Fruit fly (Drosophila melanogaster) whole organism, embryonic: ENCODE data around the gene Polr1C.

Experiments
- Aef1 ChIP-seq: fragments of 200-800 bp; sonication (Bioruptor generic); IDR thresholded peaks from 3 replicates; pipeline ENCODE4 v1.3.6; 2022; ENCODE audit warnings: missing biosample characterization, missing genetic modification characterization
- B-H2 ChIP-seq: fragments of 200-800 bp; sonication (Bioruptor generic); optimal IDR thresholded peaks from 2 replicates; lab custom pipeline; 2018; ENCODE audit warnings: missing biosample characterization, mild to moderate bottlenecking, missing genetic modification characterization
- BEAF-32 ChIP-seq: fragments of 200-800 bp; sonication (Bioruptor generic); optimal IDR thresholded peaks from 3 replicates; lab custom pipeline; 2017; ENCODE audit warnings: missing biosample characterization, missing genetic modification characterization, mild to moderate bottlenecking, moderate library complexity, missing genetic modification reagents
- BtbVII ChIP-seq: fragments of 200-800 bp; sonication (Bioruptor generic); optimal IDR thresholded peaks from 3 replicates; lab custom pipeline; 2017; ENCODE audit warnings: missing biosample characterization, mild to moderate bottlenecking, missing genetic modification characterization
- CG10209 ChIP-seq: fragments of 200-800 bp; sonication (Bioruptor generic); optimal IDR thresholded peaks from 3 replicates; lab custom pipeline; 2017; ENCODE audit warnings: missing biosample characterization, mild to moderate bottlenecking, missing genetic modification characterization, missing genetic modification reagents
- CG10274 ChIP-seq: fragments of 200-800 bp; sonication (Bioruptor generic); optimal IDR thresholded peaks from 3 replicates; lab custom pipeline; 2017; ENCODE audit warnings: missing biosample characterization, mild to moderate bottlenecking, missing genetic modification characterization
- CG10654 ChIP-seq: fragments of 200-800 bp; sonication (Bioruptor generic); optimal IDR thresholded peaks from 2 replicates; lab custom pipeline; 2016; ENCODE audit warnings: missing biosample characterization, missing genetic modification characterization
- CG13123 ChIP-seq: fragments of 200-800 bp; sonication (Bioruptor generic); optimal IDR thresholded peaks from 2 replicates; lab custom pipeline; 2016; ENCODE audit warnings: missing biosample characterization, missing genetic modification characterization
- CG14050 ChIP-seq: fragments of 200-800 bp; sonication (Bioruptor generic); IDR thresholded peaks from 3 replicates; pipeline ENCODE4 v1.3.6; 2022; ENCODE audit warnings: missing biosample characterization, missing genetic modification characterization
- CG17802 ChIP-seq: fragments of 200-800 bp; sonication (Bioruptor generic); optimal IDR thresholded peaks from 2 replicates; lab custom pipeline; 2018; ENCODE audit warnings: missing biosample characterization, mild to moderate bottlenecking, missing genetic modification characterization, moderate library complexity
- CG1792 ChIP-seq: fragments of 200-800 bp; sonication (Bioruptor generic); optimal IDR thresholded peaks from 2 replicates; lab custom pipeline; 2016; ENCODE audit warnings: missing biosample characterization, missing genetic modification characterization
- CG1832 ChIP-seq: fragments of 200-800 bp; sonication (Bioruptor generic); optimal IDR thresholded peaks from 2 replicates; lab custom pipeline; 2017; ENCODE audit warnings: missing biosample characterization, mild to moderate bottlenecking, missing genetic modification characterization, inconsistent platforms
- CG30431 ChIP-seq: fragments of 200-800 bp; sonication (Bioruptor generic); optimal IDR thresholded peaks from 2 replicates; lab custom pipeline; 2017; ENCODE audit warnings: missing biosample characterization, missing genetic modification characterization
- CG4424 ChIP-seq: fragments of 200-800 bp; sonication (Bioruptor generic); optimal IDR thresholded peaks from 3 replicates; lab custom pipeline; 2016; ENCODE audit warnings: missing biosample characterization, missing genetic modification characterization
- CG5180 ChIP-seq: fragments of 200-800 bp; sonication (Bioruptor generic); optimal IDR thresholded peaks from 3 replicates; lab custom pipeline; 2017; ENCODE audit warnings: missing biosample characterization, missing genetic modification characterization, mild to moderate bottlenecking, moderate library complexity, missing genetic modification reagents
- CG5245 ChIP-seq: fragments of 200-800 bp; sonication (Bioruptor generic); optimal IDR thresholded peaks from 3 replicates; lab custom pipeline; 2016; ENCODE audit warnings: missing biosample characterization, missing genetic modification characterization
- CG7786 ChIP-seq: fragments of 200-800 bp; sonication (Bioruptor generic); optimal IDR thresholded peaks from 2 replicates; lab custom pipeline; 2016; ENCODE audit warnings: missing biosample characterization, missing genetic modification characterization
- CG8478 ChIP-seq: fragments of >200 bp; optimal IDR thresholded peaks from 2 replicates; lab custom pipeline; 2018
- CG8944 ChIP-seq: fragments of 200-800 bp; sonication (Bioruptor generic); optimal IDR thresholded peaks from 3 replicates; lab custom pipeline; 2016; ENCODE audit warnings: missing biosample characterization, missing genetic modification characterization
- CG9609 ChIP-seq: fragments of 200-800 bp; sonication (Bioruptor generic); optimal IDR thresholded peaks from 3 replicates; lab custom pipeline; 2016; ENCODE audit warnings: missing biosample characterization, missing genetic modification characterization
- CG9932 ChIP-seq: fragments of 200-800 bp; sonication (Bioruptor generic); IDR thresholded peaks from 2 replicates; pipeline ENCODE4 v1.3.6; 2022; ENCODE audit warnings: missing biosample characterization, missing genetic modification characterization
- Dek ChIP-seq: fragments of 200-800 bp; sonication (Bioruptor generic); optimal IDR thresholded peaks from 3 replicates; lab custom pipeline; 2019; ENCODE audit warnings: missing biosample characterization, mild to moderate bottlenecking, missing genetic modification characterization, moderate library complexity
- Elba2 ChIP-seq: fragments of 200-800 bp; sonication (Bioruptor generic); optimal IDR thresholded peaks from 3 replicates; lab custom pipeline; 2016; ENCODE audit warnings: missing biosample characterization, missing genetic modification characterization
- Fer3 ChIP-seq: fragments of 200-800 bp; sonication (Bioruptor generic); optimal IDR thresholded peaks from 2 replicates; lab custom pipeline; 2018; ENCODE audit warnings: missing biosample characterization, mild to moderate bottlenecking, missing genetic modification characterization, moderate library complexity
- Oli ChIP-seq: fragments of 200-800 bp; sonication (Bioruptor generic); optimal IDR thresholded peaks from 2 replicates; lab custom pipeline; 2018; ENCODE audit warnings: missing biosample characterization, mild to moderate bottlenecking, missing genetic modification characterization, moderate library complexity
- Xbp1 ChIP-seq: fragments of 200-800 bp; sonication (Bioruptor generic); optimal IDR thresholded peaks from 3 replicates; lab custom pipeline; 2016; ENCODE audit warnings: missing biosample characterization, mild to moderate bottlenecking, missing genetic modification characterization
- Xrp1 ChIP-seq: fragments of 200-800 bp; sonication (Bioruptor generic); IDR thresholded peaks from 2 replicates; pipeline ENCODE4 v1.3.6; 2022; ENCODE audit warnings: missing biosample characterization, missing genetic modification characterization
- ara ChIP-seq: fragments of 200-800 bp; sonication (Bioruptor generic); IDR thresholded peaks from 2 replicates; pipeline ENCODE4 v1.3.6; 2022; ENCODE audit warnings: missing biosample characterization, missing genetic modification characterization
- ato ChIP-seq: fragments of 200-800 bp; sonication (Bioruptor generic); IDR thresholded peaks from 2 replicates; pipeline ENCODE4 v1.3.6; 2022; ENCODE audit warnings: missing biosample characterization, missing genetic modification characterization; ENCODE audit not compliant: partially characterized antibody
- bcd ChIP-seq: fragments of 200-800 bp; sonication (Bioruptor generic); optimal IDR thresholded peaks from 2 replicates; lab custom pipeline; 2017; ENCODE audit warnings: missing biosample characterization, mild to moderate bottlenecking, missing genetic modification characterization
- btn ChIP-seq: fragments of 200-800 bp; sonication (Bioruptor generic); optimal IDR thresholded peaks from 2 replicates; lab custom pipeline; 2016; ENCODE audit warnings: missing biosample characterization, missing genetic modification characterization
- caup ChIP-seq: fragments of 200-800 bp; sonication (Bioruptor generic); optimal IDR thresholded peaks from 3 replicates; lab custom pipeline; 2017; ENCODE audit warnings: missing biosample characterization, mild to moderate bottlenecking, missing genetic modification characterization, moderate library complexity; ENCODE audit not compliant: severe bottlenecking
- cg ChIP-seq: fragments of 200-800 bp; sonication (Bioruptor generic); optimal IDR thresholded peaks from 3 replicates; lab custom pipeline; 2019; ENCODE audit warnings: missing biosample characterization, mild to moderate bottlenecking, missing genetic modification characterization, moderate library complexity
- crol ChIP-seq: fragments of 200-800 bp; sonication (Bioruptor generic); IDR thresholded peaks from 2 replicates; pipeline ENCODE4 v1.3.6; 2022; ENCODE audit warnings: missing biosample characterization, missing genetic modification characterization
- disco-r ChIP-seq: fragments of 200-800 bp; sonication (Bioruptor generic); optimal IDR thresholded peaks from 2 replicates; lab custom pipeline; 2016; ENCODE audit warnings: missing biosample characterization, missing genetic modification characterization
- eve ChIP-seq, 2 experiments: fragments of >200 bp; optimal IDR thresholded peaks; 2 replicates each; lab custom pipeline; 2017; ENCODE audit warnings: missing biosample characterization in 2 of 2, missing genetic modification characterization in 2 of 2
- fru ChIP-seq: fragments of >200 bp; optimal IDR thresholded peaks from 2 replicates; lab custom pipeline; 2017
- gcm2 ChIP-seq: fragments of 200-800 bp; sonication (Bioruptor generic); optimal IDR thresholded peaks from 2 replicates; lab custom pipeline; 2016; ENCODE audit warnings: missing biosample characterization, missing genetic modification characterization
- gsb ChIP-seq: fragments of 200-800 bp; sonication (Bioruptor generic); IDR thresholded peaks from 2 replicates; pipeline ENCODE4 v1.3.6; 2022; ENCODE audit warnings: missing biosample characterization, missing genetic modification characterization
- kay ChIP-seq: fragments of 200-800 bp; sonication (Bioruptor generic); optimal IDR thresholded peaks from 2 replicates; lab custom pipeline; 2016; ENCODE audit warnings: missing biosample characterization, missing genetic modification characterization
- lov ChIP-seq, 2 experiments: fragments of 200-800 bp in 1 of 2; fragments of >200 bp in 1 of 2; sonication (Bioruptor generic) in 1 of 2; IDR thresholded peaks in 1 of 2; optimal IDR thresholded peaks in 1 of 2; 2 replicates in 1 of 2; 3 replicates in 1 of 2; pipeline versions ENCODE4 v1.3.6 to Lab custom; 2017 to 2022; ENCODE audit warnings: missing biosample characterization in 1 of 2, missing genetic modification characterization in 1 of 2
- pan ChIP-seq, 4 experiments: fragments of >200 bp in 3 of 4; fragments of 200-800 bp in 1 of 4; sonication (Bioruptor generic) in 1 of 4; optimal IDR thresholded peaks in 3 of 4; IDR thresholded peaks in 1 of 4; 2 replicates each; pipeline versions ENCODE4 v1.3.6 to Lab custom; 2017 to 2022; ENCODE audit warnings: missing biosample characterization in 2 of 4, missing genetic modification characterization in 2 of 4, mixed read lengths in 1 of 4
- sens-2 ChIP-seq: fragments of 200-800 bp; sonication (Bioruptor generic); IDR thresholded peaks from 2 replicates; pipeline ENCODE4 v1.3.6; 2022; ENCODE audit warnings: missing biosample characterization, missing genetic modification characterization
- sna ChIP-seq: fragments of 200-800 bp; sonication (Bioruptor generic); IDR thresholded peaks from 2 replicates; pipeline ENCODE4 v1.3.6; 2022; ENCODE audit warnings: missing biosample characterization, missing genetic modification characterization; ENCODE audit not compliant: partially characterized antibody
- sr ChIP-seq: fragments of 200-800 bp; sonication (Bioruptor generic); IDR thresholded peaks from 3 replicates; pipeline ENCODE4 v1.3.6; 2022; ENCODE audit warnings: missing biosample characterization, missing genetic modification characterization
- twi ChIP-seq: fragments of 200-800 bp; optimal IDR thresholded peaks from 2 replicates; lab custom pipeline; 2019; ENCODE audit warnings: missing biosample characterization, mild to moderate bottlenecking, missing genetic modification characterization, moderate library complexity
- usp ChIP-seq: fragments of >200 bp; optimal IDR thresholded peaks from 2 replicates; lab custom pipeline; 2017; ENCODE audit warnings: missing biosample characterization, missing genetic modification characterization
- yki ChIP-seq: fragments of >200 bp; optimal IDR thresholded peaks from 3 replicates; lab custom pipeline; 2018
- z ChIP-seq: fragments of 200-800 bp; sonication (Bioruptor generic); IDR thresholded peaks from 3 replicates; pipeline ENCODE4 v1.3.6; 2022; ENCODE audit warnings: missing biosample characterization, missing genetic modification characterization

Gene Polr1C

DNA sequence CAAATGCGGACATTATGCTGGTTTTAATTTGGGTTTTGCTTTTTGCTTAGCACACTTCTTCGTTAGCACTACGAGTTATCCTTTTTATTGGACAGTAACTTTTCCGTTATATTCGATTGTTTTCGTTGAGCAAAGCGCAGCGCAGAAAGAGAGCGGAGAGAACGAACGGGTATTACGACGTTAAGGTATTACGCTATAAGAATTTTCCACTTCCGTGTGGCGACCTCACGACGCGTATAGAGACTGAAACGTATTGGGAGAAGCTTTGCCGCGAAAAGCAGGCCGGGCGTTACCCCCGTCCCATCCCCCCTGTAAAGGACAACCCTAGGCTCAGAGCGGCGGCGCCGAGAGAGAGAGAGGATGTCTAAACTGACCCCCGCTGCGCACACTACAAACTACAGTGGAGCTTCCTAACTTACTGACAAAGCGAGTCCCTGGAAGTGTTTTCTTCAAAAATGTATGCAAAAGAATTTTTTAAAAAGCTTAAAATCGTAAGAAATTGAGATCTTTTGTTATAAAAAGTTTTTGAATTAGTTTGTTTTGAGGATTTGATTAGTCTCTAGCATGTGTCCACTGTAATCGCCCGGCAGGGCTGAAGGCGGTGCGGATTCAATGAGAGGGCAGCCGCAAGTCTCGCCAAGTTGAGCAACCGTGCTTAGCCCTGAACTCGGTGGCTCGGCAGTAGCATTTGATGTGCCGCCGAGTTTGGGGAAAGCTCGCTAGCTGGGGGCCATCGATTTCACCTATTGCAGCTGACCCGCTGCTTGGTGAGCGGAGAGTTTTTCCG lies 36.1 kb downstream of the Polr1C start (continued):
- peak; percentile 83 for TF ChIP-seq CG5180 (GFP tag; lab: Kevin White, UChicago)
- peak; percentile 96 for TF ChIP-seq Xbp1 (GFP tag; lab: Kevin White, UChicago)
- TF ChIP-seq usp = no peak
- TF ChIP-seq CG1792 = peak; percentile 94
- TF ChIP-seq CG8944 (GFP tag; lab: Kevin White, UChicago) = peak; percentile 94
- peak; percentile 97 for TF ChIP-seq B-H2 (GFP tag; lab: Kevin White, UChicago)
- peak; percentile 56; the same call in 1 of the 3 replicates for TF ChIP-seq z
- peak; percentile 91 for TF ChIP-seq CG5245 (GFP tag; lab: Kevin White, UChicago)
- peak; percentile 91 for TF ChIP-seq gsb (GFP tag; lab: Robert Waterston, UW)
- peak; percentile 80 for TF ChIP-seq CG13123 (GFP tag; lab: Kevin White, UChicago)
- TF ChIP-seq cg (GFP tag; lab: Kevin White, UChicago) = no peak
- TF ChIP-seq Oli = peak; percentile 93
- TF ChIP-seq CG17802 (tag; lab: Kevin White, UChicago) = peak; percentile 72
- peak; percentile 62 for TF ChIP-seq sr (GFP tag; lab: Robert Waterston, UW)
- TF ChIP-seq kay (GFP tag; lab: Kevin White, UChicago) = peak; percentile 87
- TF ChIP-seq Dek (tag; lab: Kevin White, UChicago) = peak; percentile 96
- TF ChIP-seq eve (GFP tag; optimal IDR thresholded peaks at IDR 0.05; lab: Kevin White, UChicago) = no peak
- peak; percentile 86 for TF ChIP-seq disco-r (GFP tag; lab: Kevin White, UChicago)
- peak; percentile 6 for TF ChIP-seq BEAF-32 (GFP tag; lab: Kevin White, UChicago)
- TF ChIP-seq twi = peak; percentile 74
- peak; percentile 96 for TF ChIP-seq Aef1 (GFP tag; lab: Robert Waterston, UW)
- no peak for TF ChIP-seq yki
- TF ChIP-seq btn (GFP tag; lab: Kevin White, UChicago) = peak; percentile 84
- TF ChIP-seq CG8478 (lab: Kevin White, UChicago) = no peak
- TF ChIP-seq ara (GFP tag; lab: Robert Waterston, UW) = peak; percentile 92
- TF ChIP-seq caup (GFP tag; lab: Kevin White, UChicago) = peak; percentile 97
- TF ChIP-seq CG10274 (GFP tag; lab: Kevin White, UChicago) = peak; percentile 78
- TF ChIP-seq CG14050 = peak; percentile 92
- TF ChIP-seq fru (lab: Kevin White, UChicago) = no peak
- peak; percentile 93 for TF ChIP-seq gcm2 (GFP tag; lab: Kevin White, UChicago)
- TF ChIP-seq BtbVII (GFP tag; lab: Kevin White, UChicago) = peak; percentile 93
- 0 out of 2 replicates have a peak, but pooled peaks have one; percentile 13 for TF ChIP-seq sna (GFP tag; lab: Robert Waterston, UW)
- TF ChIP-seq CG7786 (GFP tag; lab: Kevin White, UChicago) = peak; percentile 97
- TF ChIP-seq CG10209 (GFP tag; lab: Kevin White, UChicago) = peak; percentile 93
- peak; percentile 97 for TF ChIP-seq CG9932
- TF ChIP-seq CG4424 (GFP tag; lab: Kevin White, UChicago) = peak; percentile 94
- peak; percentile 97 for TF ChIP-seq Xrp1 (GFP tag; lab: Robert Waterston, UW)
- TF ChIP-seq CG30431 (GFP tag; lab: Kevin White, UChicago) = peak; percentile 87
- no peak for TF ChIP-seq Elba2 (GFP tag; lab: Kevin White, UChicago)
- TF ChIP-seq pan (optimal IDR thresholded peaks at IDR 0.05; lab: Kevin White, UChicago) = no peak
- peak in 1 of 2 experiments; percentile 97 for TF ChIP-seq pan (GFP tag; optimal IDR thresholded peaks at IDR 0.05 in 1 of 2, IDR thresholded peaks at IDR 0.05 in 1 of 2)
- no peak for TF ChIP-seq ato (GFP tag; lab: Robert Waterston, UW)
- TF ChIP-seq bcd (GFP tag; lab: Kevin White, UChicago) = peak; percentile 94
- peak; percentile 30 for TF ChIP-seq CG1832 (GFP tag; lab: Kevin White, UChicago)
- no peak for TF ChIP-seq lov (optimal IDR thresholded peaks at IDR 0.05; lab: Kevin White, UChicago)
- TF ChIP-seq lov (GFP tag; IDR thresholded peaks at IDR 0.05; lab: Robert Waterston, UW) = peak; percentile 91
- TF ChIP-seq Fer3 (tag; lab: Kevin White, UChicago) = peak; percentile 97
- TF ChIP-seq CG10654 (GFP tag; lab: Kevin White, UChicago) = peak; percentile 91
- TF ChIP-seq CG9609 = peak; percentile 93
- TF ChIP-seq crol (GFP tag; lab: Robert Waterston, UW) = peak; percentile 78
- peak; percentile 91 for TF ChIP-seq sens-2 (GFP tag; lab: Robert Waterston, UW)
